Fruit fly (Drosophila melanogaster) whole organism: ENCODE results near the gene Uch.

ENCODE experiments used
- pan ChIP-seq: fragments of >200 bp; optimal IDR thresholded peaks from 2 replicates; lab custom pipeline; 2017
- psq ChIP-seq: fragments of >200 bp; optimal IDR thresholded peaks from 2 replicates; lab custom pipeline; 2017

- no peak for TF ChIP-seq pan (lab: Kevin White, UChicago)
- TF ChIP-seq psq = no peak
Measured at dm6 chr2L:2190684-2191083, 23.3 kb downstream of the Uch start.
